Worm (Caenorhabditis elegans): ENCODE measurements around the gene ZK792.4.

The ZK792.4 gene

DNA sequence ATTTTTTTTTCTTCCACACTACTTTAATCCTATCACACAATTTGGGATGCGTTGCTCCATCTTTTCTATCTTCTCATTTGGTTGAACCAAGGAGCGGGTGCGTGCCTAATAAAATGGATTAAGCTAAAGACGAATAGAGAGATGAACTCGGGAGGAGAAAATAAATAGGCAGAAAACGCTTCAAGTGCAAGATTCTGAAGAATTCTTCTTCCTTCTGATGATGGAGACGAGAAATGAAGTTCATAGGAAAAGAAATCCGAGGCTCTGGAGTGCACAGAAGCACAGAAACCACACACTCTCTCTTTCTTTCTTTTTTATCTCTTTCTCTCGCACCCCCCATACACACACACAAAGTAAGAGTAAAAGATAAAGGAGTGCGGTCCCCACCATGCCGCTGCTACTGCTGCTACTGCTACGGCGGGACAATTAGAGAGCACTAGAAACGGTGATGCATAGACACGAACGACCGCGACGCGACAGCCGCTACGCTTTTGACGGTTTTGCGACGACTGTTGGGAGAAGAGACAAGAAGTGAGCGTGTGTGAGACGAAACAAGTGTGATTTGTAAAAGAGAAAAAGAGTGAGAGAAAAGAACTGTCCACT lies 10.4 kb upstream of the ZK792.4 start (continued):
- peak; percentile 39 for TF ChIP-seq cey-2 (tag; optimal IDR thresholded peaks at IDR 0.05; ENCODE audit: borderline replicate concordance, insufficient read depth)
- TF ChIP-seq nhr-42 (GFP tag; IDR thresholded peaks at IDR 0.05) = 0 out of 2 replicates have a peak, but pooled peaks have one; percentile 55
- TF ChIP-seq pha-4 (GFP tag; IDR thresholded peaks at IDR 0.05) = peak; percentile 58; the same call in 1 of the 2 replicates
- TF ChIP-seq pha-4 (tag; optimal IDR thresholded peaks at IDR 0.05) = no peak
- peak; percentile 67; the same call in 1 of the 2 replicates for TF ChIP-seq egl-43 (GFP tag; IDR thresholded peaks at IDR 0.05)
- no peak for TF ChIP-seq ceh-32 (tag; optimal IDR thresholded peaks at IDR 0.05; ENCODE audit: poor library complexity)
- 0 out of 2 replicates have a peak, but pooled peaks have one; percentile 56 for TF ChIP-seq ctbp-1 (GFP tag; IDR thresholded peaks at IDR 0.05)
- TF ChIP-seq nhr-76 (tag; optimal IDR thresholded peaks at IDR 0.05) = no peak
- TF ChIP-seq lin-15B (tag; optimal IDR thresholded peaks at IDR 0.05) = no peak
- no peak for TF ChIP-seq mdt-29 (GFP tag; IDR thresholded peaks at IDR 0.05)
- TF ChIP-seq dve-1 (tag; optimal IDR thresholded peaks at IDR 0.05; ENCODE audit: insufficient read depth) = peak; percentile 92
- TF ChIP-seq nhr-25 (tag; optimal IDR thresholded peaks at IDR 0.05; ENCODE audit: borderline replicate concordance, insufficient read depth) = peak; percentile 79
- TF ChIP-seq dpl-1 (GFP tag; optimal IDR thresholded peaks at IDR 0.05) = peak; percentile 34
- peak; percentile 62 for TF ChIP-seq T20F7.1 (GFP tag; optimal IDR thresholded peaks at IDR 0.05)
- TF ChIP-seq dmd-9 (GFP tag; IDR thresholded peaks at IDR 0.05) = no peak
- peak; percentile 85 for TF ChIP-seq nhr-6 (tag; optimal IDR thresholded peaks at IDR 0.05)
- TF ChIP-seq lsy-2 (tag; optimal IDR thresholded peaks at IDR 0.05) = peak; percentile 32 to 58
- 0 out of 2 replicates have a peak, but pooled peaks have one; percentile 26 for TF ChIP-seq ceh-20 (GFP tag; IDR thresholded peaks at IDR 0.05)
- TF ChIP-seq hlh-11 (tag; optimal IDR thresholded peaks at IDR 0.05) = peak; percentile 98
- 0 out of 2 replicates have a peak, but pooled peaks have one; percentile 39 for TF ChIP-seq dmd-8 (GFP tag; IDR thresholded peaks at IDR 0.05)
- TF ChIP-seq mxl-3 (GFP tag; optimal IDR thresholded peaks at IDR 0.05) = peak; percentile 98
- TF ChIP-seq saeg-2 (GFP tag; IDR thresholded peaks at IDR 0.05) = no peak
- TF ChIP-seq hif-1 (tag; optimal IDR thresholded peaks at IDR 0.05) = peak in 1 of 2 experiments; percentile 64
- TF ChIP-seq set-16 (GFP tag; IDR thresholded peaks at IDR 0.05) = peak; percentile 65
- TF ChIP-seq unc-62 (GFP tag; optimal IDR thresholded peaks at IDR 0.05 in 1 of 2) = peak; percentile 48 to 99
- no peak for TF ChIP-seq unc-62 (tag; optimal IDR thresholded peaks at IDR 0.05)
- no peak for TF ChIP-seq daf-12 (tag; optimal IDR thresholded peaks at IDR 0.05)
- TF ChIP-seq mes-2 (tag; optimal IDR thresholded peaks at IDR 0.05; ENCODE audit: poor library complexity, severe bottlenecking) = peak; percentile 70
- TF ChIP-seq ztf-7 (tag; optimal IDR thresholded peaks at IDR 0.05) = no peak
- TF ChIP-seq mep-1 (tag; optimal IDR thresholded peaks at IDR 0.05) = peak; percentile 87
- TF ChIP-seq aha-1 (tag) = peak; percentile 95
- TF ChIP-seq ces-1 (GFP tag; optimal IDR thresholded peaks at IDR 0.05) = peak; percentile 72
- peak; percentile 50 for TF ChIP-seq nhr-11 (tag; optimal IDR thresholded peaks at IDR 0.05)
- TF ChIP-seq nhr-102 (tag; optimal IDR thresholded peaks at IDR 0.05) = peak; percentile 61
- peak; percentile 56 for TF ChIP-seq lin-38 (GFP tag; IDR thresholded peaks at IDR 0.05)
- peak; percentile 86 for TF ChIP-seq dmd-6 (GFP tag; IDR thresholded peaks at IDR 0.05)
- TF ChIP-seq madf-9 (GFP tag; conservative IDR thresholded peaks at IDR 0.05) = peak; percentile 39; the same call in 1 of the 2 replicates
- TF ChIP-seq ceh-28 (tag; optimal IDR thresholded peaks at IDR 0.05) = peak; percentile 16
- no peak for TF ChIP-seq tag-97 (GFP tag; IDR thresholded peaks at IDR 0.05)
- peak; percentile 69 for TF ChIP-seq fkh-10 (GFP tag; optimal IDR thresholded peaks at IDR 0.05)
- TF ChIP-seq hmg-1.1 (GFP tag; IDR thresholded peaks at IDR 0.05) = peak; percentile 85
